Fruit fly (Drosophila melanogaster) whole organism, pupa: ENCODE results near the gene pbl.

Experiments
- CG10348 ChIP-seq: fragments of 200-800 bp; sonication (Bioruptor generic); IDR thresholded peaks from 2 replicates; pipeline ENCODE4 v1.3.6; 2022; ENCODE audit warnings: missing biosample characterization, missing genetic modification characterization
- CG12605 ChIP-seq: fragments of 200-800 bp; sonication (Bioruptor generic); IDR thresholded peaks from 2 replicates; pipeline ENCODE4 v1.3.6; 2022; ENCODE audit warnings: missing biosample characterization, missing genetic modification characterization
- CG13204 ChIP-seq: fragments of 200-800 bp; sonication (Bioruptor generic); optimal IDR thresholded peaks from 2 replicates; lab custom pipeline; 2018; ENCODE audit warnings: missing biosample characterization, mild to moderate bottlenecking, missing genetic modification characterization, moderate library complexity
- CG14655 ChIP-seq: fragments of 200-800 bp; sonication (Bioruptor generic); optimal IDR thresholded peaks from 3 replicates; lab custom pipeline; 2017; ENCODE audit warnings: mild to moderate bottlenecking, missing biosample characterization, missing genetic modification reagents, missing genetic modification characterization
- CG15710 ChIP-seq: fragments of 200-800 bp; sonication (Bioruptor generic); optimal IDR thresholded peaks from 2 replicates; lab custom pipeline; 2018; ENCODE audit warnings: missing biosample characterization, mild to moderate bottlenecking, missing genetic modification characterization, moderate library complexity
- CG17806 ChIP-seq: fragments of 200-800 bp; sonication (Bioruptor generic); optimal IDR thresholded peaks from 2 replicates; lab custom pipeline; 2018; ENCODE audit warnings: missing biosample characterization, mild to moderate bottlenecking, missing genetic modification characterization, moderate library complexity
- CG32121 ChIP-seq: fragments of 200-800 bp; sonication (Bioruptor generic); IDR thresholded peaks from 2 replicates; pipeline ENCODE4 v1.3.6; 2022; ENCODE audit warnings: missing biosample characterization, missing genetic modification characterization
- CG34367 ChIP-seq: fragments of 200-800 bp; sonication (Bioruptor generic); optimal IDR thresholded peaks from 2 replicates; lab custom pipeline; 2018; ENCODE audit warnings: missing biosample characterization, mild to moderate bottlenecking, missing genetic modification characterization
- CG4496 ChIP-seq: fragments of 200-800 bp; sonication (Bioruptor generic); IDR thresholded peaks from 3 replicates; pipeline ENCODE4 v1.3.6; 2022; ENCODE audit warnings: missing biosample characterization, missing genetic modification characterization
- CG8159 ChIP-seq: fragments of 200-800 bp; sonication (Bioruptor generic); optimal IDR thresholded peaks from 3 replicates; lab custom pipeline; 2018; ENCODE audit warnings: missing biosample characterization, mild to moderate bottlenecking, missing genetic modification characterization, moderate library complexity
- CG8301 ChIP-seq: fragments of 200-800 bp; sonication (Bioruptor generic); optimal IDR thresholded peaks from 2 replicates; lab custom pipeline; 2018; ENCODE audit warnings: missing biosample characterization, mild to moderate bottlenecking, missing genetic modification characterization
- CG9948 ChIP-seq: fragments of 200-800 bp; sonication (Bioruptor generic); optimal IDR thresholded peaks from 2 replicates; lab custom pipeline; 2018; ENCODE audit warnings: missing biosample characterization, mild to moderate bottlenecking, missing genetic modification characterization, moderate library complexity
- D1 ChIP-seq: fragments of 200-800 bp; sonication (Bioruptor generic); optimal IDR thresholded peaks from 2 replicates; lab custom pipeline; 2018; ENCODE audit warnings: missing biosample characterization, mild to moderate bottlenecking, missing genetic modification characterization, moderate library complexity
- EcR ChIP-seq: fragments of 200-800 bp; sonication (Bioruptor generic); optimal IDR thresholded peaks from 3 replicates; lab custom pipeline; 2019; ENCODE audit warnings: missing biosample characterization, missing genetic modification characterization, mild to moderate bottlenecking, moderate library complexity, missing genetic modification reagents
- Ets98B ChIP-seq: fragments of 200-800 bp; sonication (Bioruptor generic); IDR thresholded peaks from 2 replicates; pipeline ENCODE4 v1.3.6; 2022; ENCODE audit warnings: missing biosample characterization, missing genetic modification characterization
- Pif1A ChIP-seq: fragments of 200-800 bp; sonication (Bioruptor generic); optimal IDR thresholded peaks from 3 replicates; lab custom pipeline; 2016; ENCODE audit warnings: missing biosample characterization, missing genetic modification characterization
- Pif1B ChIP-seq: fragments of 200-800 bp; sonication (Bioruptor generic); optimal IDR thresholded peaks from 3 replicates; lab custom pipeline; 2016; ENCODE audit warnings: missing biosample characterization, missing genetic modification characterization
- Snoo ChIP-seq: fragments of 200-800 bp; sonication (Bioruptor generic); optimal IDR thresholded peaks from 3 replicates; lab custom pipeline; 2017; ENCODE audit warnings: missing biosample characterization, mild to moderate bottlenecking, missing genetic modification characterization, inconsistent platforms
- fd96Ca ChIP-seq: fragments of 200-800 bp; sonication (Bioruptor generic); IDR thresholded peaks from 3 replicates; pipeline ENCODE4 v1.3.6; 2022; ENCODE audit warnings: missing biosample characterization, missing genetic modification characterization
- gl ChIP-seq: fragments of 200-800 bp; sonication (Bioruptor generic); optimal IDR thresholded peaks from 2 replicates; lab custom pipeline; 2018; ENCODE audit warnings: missing biosample characterization, mild to moderate bottlenecking, missing genetic modification characterization
- rn ChIP-seq: fragments of 200-800 bp; sonication (Bioruptor generic); IDR thresholded peaks from 2 replicates; pipeline ENCODE4 v1.3.6; 2022; ENCODE audit warnings: missing biosample characterization, missing genetic modification characterization

The pbl gene

DNA sequence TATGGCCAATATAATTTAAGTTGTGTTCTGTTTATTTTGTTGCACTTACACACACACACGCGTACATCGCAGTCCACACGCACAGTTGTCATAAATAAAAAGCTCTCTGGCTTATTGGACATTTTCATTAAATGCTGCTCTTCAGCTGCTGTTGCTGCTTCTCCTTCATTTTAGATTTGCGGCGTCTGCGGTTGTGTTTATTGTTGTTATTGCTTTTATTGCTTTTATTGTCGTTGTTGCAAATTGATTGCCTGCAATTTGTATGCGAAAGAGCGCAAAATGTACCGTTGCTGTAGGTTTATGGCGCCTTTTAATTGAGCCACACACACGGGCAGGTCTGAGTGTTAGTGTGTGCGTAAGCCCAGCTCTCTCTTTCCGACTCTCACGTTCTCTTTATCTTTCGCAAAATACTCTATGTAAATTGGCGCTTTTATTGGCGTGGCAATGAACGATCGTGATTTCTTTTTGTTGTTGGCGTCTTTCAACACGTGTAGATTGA lies 48.4 kb downstream of the pbl start:
- TF ChIP-seq CG13204 (GFP tag; lab: Kevin White, UChicago) (no peak), Pif1B (GFP tag; lab: Kevin White, UChicago) (no peak), rn (GFP tag; lab: Robert Waterston, UW) (no peak), CG15710 (tag; lab: Kevin White, UChicago) (no peak), CG17806 (tag; lab: Kevin White, UChicago) (no peak), CG8301 (no peak), Pif1A (no peak)

DNA sequence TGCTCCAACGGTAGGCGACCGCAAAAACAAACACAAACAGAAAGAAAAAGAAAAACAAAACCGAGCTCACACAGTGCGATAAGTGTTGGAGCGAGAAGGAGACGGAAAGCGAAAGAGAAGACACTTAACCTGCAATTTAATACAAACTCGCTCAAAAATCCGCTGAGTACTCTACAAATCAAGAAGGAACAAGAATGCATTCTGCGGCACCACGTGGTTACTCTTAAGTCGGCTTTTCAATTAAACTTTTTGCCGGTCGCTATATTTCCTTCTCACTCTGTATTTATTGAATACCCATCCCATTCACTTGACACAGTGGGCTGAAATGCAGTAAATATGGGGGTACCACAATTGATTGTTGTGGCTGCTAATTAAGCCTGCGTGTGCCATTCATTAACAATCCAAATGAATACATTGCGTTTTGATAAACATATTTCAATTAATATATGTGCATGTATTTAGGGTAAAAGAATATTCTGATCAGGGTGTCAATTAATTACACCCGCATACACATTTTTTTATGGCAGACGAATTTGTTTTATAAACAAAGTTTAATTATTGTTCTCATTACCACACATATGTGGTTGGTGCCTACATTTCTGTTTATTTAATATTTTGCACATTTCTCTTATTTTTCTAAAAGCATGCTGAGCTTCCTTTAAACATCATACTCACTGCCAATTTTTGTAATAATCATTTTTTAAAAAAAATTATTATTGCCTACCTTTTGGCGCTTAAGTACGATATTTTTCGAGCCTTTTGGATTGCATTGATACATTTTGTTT lies 49.3 kb downstream of the pbl start:
- peak; percentile 19 for TF ChIP-seq Pif1A
- peak; percentile 13 for TF ChIP-seq CG17806 (tag; lab: Kevin White, UChicago)
- no peak for TF ChIP-seq CG10348 (GFP tag; lab: Robert Waterston, UW)
- TF ChIP-seq gl (tag; lab: Kevin White, UChicago), result peak; percentile 21
- no peak for TF ChIP-seq CG4496
- no peak for TF ChIP-seq rn (GFP tag; lab: Robert Waterston, UW)
- peak; percentile 16 for TF ChIP-seq CG14655 (GFP tag; lab: Kevin White, UChicago)
- no peak for TF ChIP-seq CG8301
- TF ChIP-seq fd96Ca (GFP tag; lab: Robert Waterston, UW), result peak; percentile 49; the same call in 1 of the 3 replicates
- TF ChIP-seq D1 (tag; lab: Kevin White, UChicago), result no peak
- no peak for TF ChIP-seq CG9948 (tag; lab: Kevin White, UChicago)
- peak; percentile 32 for TF ChIP-seq CG8159
- peak; percentile 59 for TF ChIP-seq EcR (GFP tag; lab: Kevin White, UChicago)
- TF ChIP-seq CG12605 (GFP tag; lab: Robert Waterston, UW), result no peak
- TF ChIP-seq Snoo (tag; lab: Kevin White, UChicago), result no peak
- 0 out of 2 replicates have a peak, but pooled peaks have one; percentile 7 for TF ChIP-seq CG32121 (GFP tag; lab: Robert Waterston, UW)
- TF ChIP-seq CG13204 (GFP tag; lab: Kevin White, UChicago), result no peak
- TF ChIP-seq Ets98B, result peak; percentile 28; the same call in 1 of the 2 replicates
- no peak for TF ChIP-seq Pif1B (GFP tag; lab: Kevin White, UChicago)
- TF ChIP-seq CG15710 (tag; lab: Kevin White, UChicago), result no peak
- no peak for TF ChIP-seq CG34367 (tag; lab: Kevin White, UChicago)

dm6 chr3L:7861807-7862206 lies 49.9 kb downstream of the pbl start:
- TF ChIP-seq CG9948 (tag; lab: Kevin White, UChicago), result peak; percentile 53
- peak; percentile 64 for TF ChIP-seq CG8159
- TF ChIP-seq Snoo (tag; lab: Kevin White, UChicago), result no peak
- TF ChIP-seq D1 (tag; lab: Kevin White, UChicago), result peak; percentile 9
- TF ChIP-seq CG12605 (GFP tag; lab: Robert Waterston, UW), result no peak

DNA sequence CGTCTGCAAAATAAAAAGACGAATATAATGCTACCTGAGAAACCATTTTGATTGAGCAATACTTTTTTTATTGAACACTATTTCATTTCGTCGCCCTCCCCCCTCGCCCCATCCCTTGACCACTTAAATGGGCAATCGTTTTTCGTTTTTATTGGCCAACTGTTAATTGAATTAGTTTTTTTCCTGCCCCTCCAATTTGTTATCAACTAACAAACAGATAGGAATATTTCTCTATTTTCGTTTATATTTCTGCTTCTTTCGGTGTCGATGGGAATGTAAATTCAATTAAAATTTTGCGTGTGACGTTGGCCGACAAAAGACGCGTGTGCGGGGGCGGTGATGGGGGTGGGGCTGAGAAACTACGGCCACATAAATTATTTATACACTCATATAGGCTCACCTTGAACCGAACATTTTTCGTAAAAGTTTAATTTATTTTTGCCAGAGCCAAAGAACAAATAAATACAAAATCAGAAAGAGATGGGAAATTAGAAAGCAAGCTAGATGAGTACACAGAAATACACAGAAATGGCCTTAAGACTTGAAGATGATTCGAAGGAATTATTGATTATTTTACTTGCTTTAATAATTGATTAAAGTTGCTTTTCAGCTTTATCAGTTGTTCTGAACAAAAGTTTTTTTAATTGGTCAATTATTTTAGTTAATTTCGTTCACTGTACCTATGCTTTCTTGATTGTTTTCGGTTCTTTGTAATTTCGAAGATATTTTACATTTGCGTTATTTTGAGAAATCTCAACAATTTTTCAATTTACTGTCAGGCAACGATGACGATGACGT lies 50.9 kb downstream of the pbl start:
- no peak for TF ChIP-seq EcR (GFP tag; lab: Kevin White, UChicago)
- TF ChIP-seq gl (tag; lab: Kevin White, UChicago), result no peak
- no peak for TF ChIP-seq CG4496
- TF ChIP-seq CG8159, result no peak
- no peak for TF ChIP-seq CG32121 (GFP tag; lab: Robert Waterston, UW)
- no peak for TF ChIP-seq CG12605 (GFP tag; lab: Robert Waterston, UW)
- TF ChIP-seq CG13204 (GFP tag; lab: Kevin White, UChicago), result no peak
- no peak for TF ChIP-seq CG14655 (GFP tag; lab: Kevin White, UChicago)
- TF ChIP-seq CG34367 (tag; lab: Kevin White, UChicago), result no peak
- TF ChIP-seq CG10348 (GFP tag; lab: Robert Waterston, UW), result no peak
- no peak for TF ChIP-seq Pif1B (GFP tag; lab: Kevin White, UChicago)

dm6 chr3L:7859802-7860201 lies 52.0 kb downstream of the pbl start:
- TF ChIP-seq D1 (tag; lab: Kevin White, UChicago) (no peak), CG14655 (GFP tag; lab: Kevin White, UChicago) (no peak), CG17806 (tag; lab: Kevin White, UChicago) (no peak), CG32121 (GFP tag; lab: Robert Waterston, UW) (peak; percentile 32; the same call in 1 of the 2 replicates)
